Worm (Caenorhabditis elegans): ENCODE measurements around the gene clec-27.

DNA sequence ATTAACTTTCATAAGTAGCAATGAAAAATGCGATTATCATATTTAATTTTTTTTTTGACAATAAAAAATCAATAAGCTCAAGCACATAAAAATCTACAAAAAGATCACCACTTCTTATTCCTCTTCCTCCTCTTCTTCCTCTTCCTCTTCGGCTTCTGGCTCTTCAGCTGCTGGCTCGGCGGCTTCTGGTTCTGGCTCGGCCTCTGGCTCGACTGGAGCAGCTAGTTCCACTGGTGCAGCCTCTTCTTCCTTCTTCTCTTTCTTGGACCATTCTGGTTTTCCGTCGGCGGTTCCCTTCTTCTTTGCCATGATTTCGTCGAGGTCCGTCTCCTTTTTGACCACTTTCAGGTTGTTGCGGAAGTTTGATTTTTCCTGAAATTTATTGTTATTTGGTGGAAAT, 20.8 kb upstream of the clec-27 start:
- no peak for TF ChIP-seq alr-1 (tag; optimal IDR thresholded peaks at IDR 0.05; ENCODE audit: borderline replicate concordance)
- no peak for TF ChIP-seq tbx-2 (tag; optimal IDR thresholded peaks at IDR 0.05)
- no peak for TF ChIP-seq unc-62 (GFP tag; optimal IDR thresholded peaks at IDR 0.05)
